Worm (Caenorhabditis elegans) whole organism, L2 larva: Measurements from ENCODE around the gene trk-1.

ENCODE experiments used
- elt-1 ChIP-seq: fragments of 150-350 bp; optimal IDR thresholded peaks from 2 replicates; lab custom pipeline; 2014; ENCODE audit warnings: missing biosample characterization, missing genetic modification characterization
- nhr-23 ChIP-seq: fragments of 150-350 bp; optimal IDR thresholded peaks from 2 replicates; lab custom pipeline; 2014; ENCODE audit warnings: missing biosample characterization, missing genetic modification reagents, missing genetic modification characterization
- unc-62 ChIP-seq: fragments of 150-350 bp; optimal IDR thresholded peaks from 2 replicates; lab custom pipeline; 2014; ENCODE audit warnings: missing biosample characterization, missing genetic modification reagents, missing genetic modification characterization
- zag-1 ChIP-seq: fragments of 150-350 bp; optimal IDR thresholded peaks from 2 replicates; lab custom pipeline; 2014; ENCODE audit warnings: missing biosample characterization, missing genetic modification characterization
- ztf-4 ChIP-seq: fragments of 150-350 bp; optimal IDR thresholded peaks from 2 replicates; lab custom pipeline; 2014; ENCODE audit warnings: missing biosample characterization, missing genetic modification characterization

DNA sequence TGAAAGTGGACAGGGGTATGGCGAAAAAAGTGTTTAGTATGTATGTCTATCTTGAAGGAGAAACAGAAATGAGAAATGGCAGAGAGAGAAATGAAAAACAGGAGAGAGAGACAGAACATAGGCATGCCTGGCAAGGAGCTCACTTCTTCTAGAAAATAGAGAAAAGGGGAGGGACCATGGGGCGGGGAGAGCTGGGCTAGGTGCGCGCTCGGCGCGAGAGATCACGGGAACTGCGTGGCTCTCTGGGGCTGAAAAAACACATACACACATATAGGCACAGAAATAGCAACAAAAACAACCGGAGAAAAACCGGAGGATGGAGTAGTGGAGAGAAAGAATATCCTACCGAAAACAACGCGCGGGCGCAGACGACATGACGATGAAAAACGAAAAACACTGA is 1.2 kb upstream of the trk-1 start:
- no peak for TF ChIP-seq unc-62 (GFP tag; lab: Kevin White, UChicago)
- TF ChIP-seq elt-1 = no peak
- no peak for TF ChIP-seq ztf-4 (tag; lab: Kevin White, UChicago)
- no peak for TF ChIP-seq nhr-23
- TF ChIP-seq zag-1 (tag; lab: Kevin White, UChicago) = no peak
